Fruit fly (Drosophila melanogaster) whole organism, embryonic: Measurements from ENCODE around the gene CG17660.

Experiments used
- Blimp-1 ChIP-seq: fragments of 200-800 bp; sonication (Bioruptor generic); optimal IDR thresholded peaks from 3 replicates; lab custom pipeline; 2018; ENCODE audit warnings: missing biosample characterization, missing genetic modification characterization, mild to moderate bottlenecking, moderate library complexity, missing genetic modification reagents
- CG13287 ChIP-seq: fragments of 200-800 bp; sonication (Bioruptor generic); IDR thresholded peaks from 2 replicates; pipeline ENCODE4 v1.3.6; 2022; ENCODE audit warnings: missing biosample characterization, missing genetic modification characterization; ENCODE audit not compliant: partially characterized antibody
- CG13894 ChIP-seq: fragments of 200-800 bp; sonication (Bioruptor generic); optimal IDR thresholded peaks from 3 replicates; lab custom pipeline; 2018; ENCODE audit warnings: missing biosample characterization, mild to moderate bottlenecking, missing genetic modification characterization, moderate library complexity
- CG14860 ChIP-seq: fragments of 200-800 bp; sonication (Bioruptor generic); IDR thresholded peaks from 3 replicates; pipeline ENCODE4 v1.3.6; 2022; ENCODE audit warnings: missing biosample characterization, missing genetic modification characterization; ENCODE audit not compliant: partially characterized antibody
- CG16779 ChIP-seq: fragments of 200-800 bp; sonication (Bioruptor generic); IDR thresholded peaks from 2 replicates; pipeline ENCODE4 v1.3.6; 2022; ENCODE audit warnings: missing biosample characterization, missing genetic modification characterization
- CG17912 ChIP-seq: fragments of 200-800 bp; sonication (Bioruptor generic); optimal IDR thresholded peaks from 2 replicates; lab custom pipeline; 2018; ENCODE audit warnings: missing biosample characterization, mild to moderate bottlenecking, missing genetic modification characterization
- CG18011 ChIP-seq: fragments of 200-800 bp; sonication (Bioruptor generic); optimal IDR thresholded peaks from 2 replicates; lab custom pipeline; 2017; ENCODE audit warnings: missing biosample characterization, missing genetic modification characterization, mild to moderate bottlenecking, moderate library complexity, missing genotype
- CG6175 ChIP-seq: fragments of 200-800 bp; sonication (Bioruptor generic); IDR thresholded peaks from 3 replicates; pipeline ENCODE4 v1.3.6; 2022; ENCODE audit warnings: missing biosample characterization, missing genetic modification characterization
- CG6683 ChIP-seq: fragments of 200-800 bp; sonication (Bioruptor generic); optimal IDR thresholded peaks from 2 replicates; lab custom pipeline; 2017; ENCODE audit warnings: missing biosample characterization, mild to moderate bottlenecking, missing genetic modification characterization, missing genetic modification reagents
- CG6791 ChIP-seq: fragments of 200-800 bp; sonication (Bioruptor generic); IDR thresholded peaks from 3 replicates; pipeline ENCODE4 v1.3.6; 2022; ENCODE audit warnings: missing biosample characterization, missing genetic modification characterization; ENCODE audit not compliant: partially characterized antibody
- CG8281 ChIP-seq: fragments of 200-800 bp; sonication (Bioruptor generic); optimal IDR thresholded peaks from 2 replicates; lab custom pipeline; 2018; ENCODE audit warnings: missing biosample characterization, mild to moderate bottlenecking, missing genetic modification characterization, moderate library complexity
- D19A ChIP-seq: fragments of 200-800 bp; optimal IDR thresholded peaks from 3 replicates; lab custom pipeline; 2019; ENCODE audit warnings: missing biosample characterization, mild to moderate bottlenecking, missing genetic modification characterization, moderate library complexity
- Dbx ChIP-seq: fragments of 200-800 bp; sonication (Bioruptor generic); IDR thresholded peaks from 3 replicates; pipeline ENCODE4 v1.3.6; 2022; ENCODE audit warnings: missing biosample characterization, missing genetic modification characterization
- Dp ChIP-seq: fragments of 200-800 bp; sonication (Bioruptor generic); optimal IDR thresholded peaks from 2 replicates; lab custom pipeline; 2018; ENCODE audit warnings: missing biosample characterization, mild to moderate bottlenecking, missing genetic modification characterization, moderate library complexity
- Dref ChIP-seq: fragments of 200-800 bp; sonication (Bioruptor generic); IDR thresholded peaks from 2 replicates; pipeline ENCODE4 v1.3.6; 2022; ENCODE audit warnings: missing biosample characterization, missing genetic modification characterization
- GATAe ChIP-seq: fragments of 200-800 bp; sonication (Bioruptor generic); conservative IDR thresholded peaks from 2 replicates; pipeline ENCODE4 v1.3.6; 2022; ENCODE audit warnings: missing biosample characterization, missing genetic modification characterization
- Hey ChIP-seq: fragments of 200-800 bp; sonication (Bioruptor generic); optimal IDR thresholded peaks from 3 replicates; lab custom pipeline; 2018; ENCODE audit warnings: missing biosample characterization, mild to moderate bottlenecking, missing genetic modification characterization
- Hr51 ChIP-seq, 2 experiments: fragments of 200-800 bp; sonication (Bioruptor generic); optimal IDR thresholded peaks; 2 replicates in 1 of 2; 3 replicates in 1 of 2; lab custom pipeline; 2016 to 2018; ENCODE audit warnings: missing biosample characterization in 2 of 2, missing genetic modification characterization in 2 of 2, mild to moderate bottlenecking in 1 of 2, moderate library complexity in 1 of 2
- Mrtf ChIP-seq: fragments of 200-800 bp; sonication (Bioruptor generic); IDR thresholded peaks from 3 replicates; pipeline ENCODE4 v1.3.6; 2022; ENCODE audit warnings: missing biosample characterization, missing genetic modification characterization
- Nf-YC ChIP-seq: fragments of 200-800 bp; optimal IDR thresholded peaks from 3 replicates; lab custom pipeline; 2019; ENCODE audit warnings: missing biosample characterization, mild to moderate bottlenecking, missing genetic modification characterization, moderate library complexity
- Pdp1 ChIP-seq, 2 experiments: fragments of 200-800 bp; sonication (Bioruptor generic); optimal IDR thresholded peaks; 3 replicates each; lab custom pipeline; 2016; ENCODE audit warnings: missing biosample characterization in 2 of 2, missing genetic modification characterization in 2 of 2, mild to moderate bottlenecking in 1 of 2, moderate library complexity in 1 of 2
- Sin3A ChIP-seq: fragments of >200 bp; optimal IDR thresholded peaks from 2 replicates; lab custom pipeline; 2018
- Vsx1 ChIP-seq: fragments of 200-800 bp; sonication (Bioruptor generic); optimal IDR thresholded peaks from 2 replicates; lab custom pipeline; 2017; ENCODE audit warnings: missing biosample characterization, mild to moderate bottlenecking, missing genetic modification characterization, missing genetic modification reagents
- abd-A ChIP-seq: fragments of 200-800 bp; sonication (Bioruptor generic); optimal IDR thresholded peaks from 3 replicates; lab custom pipeline; 2019; ENCODE audit warnings: missing biosample characterization, mild to moderate bottlenecking, missing genetic modification characterization, moderate library complexity
- cg ChIP-seq: fragments of 200-800 bp; sonication (Bioruptor generic); optimal IDR thresholded peaks from 3 replicates; lab custom pipeline; 2019; ENCODE audit warnings: missing biosample characterization, mild to moderate bottlenecking, missing genetic modification characterization, moderate library complexity
- chinmo ChIP-seq: fragments of 200-800 bp; sonication (Bioruptor generic); IDR thresholded peaks from 4 replicates; pipeline ENCODE4 v1.3.6; 2022; ENCODE audit warnings: missing biosample characterization, missing genetic modification characterization; ENCODE audit not compliant: partially characterized antibody
- ci ChIP-seq: fragments of 200-800 bp; sonication (Bioruptor generic); IDR thresholded peaks from 3 replicates; pipeline ENCODE4 v1.3.6; 2022; ENCODE audit warnings: missing biosample characterization, missing genetic modification characterization
- crol ChIP-seq: fragments of 200-800 bp; sonication (Bioruptor generic); IDR thresholded peaks from 2 replicates; pipeline ENCODE4 v1.3.6; 2022; ENCODE audit warnings: missing biosample characterization, missing genetic modification characterization
- da ChIP-seq: fragments of 200-800 bp; sonication (Bioruptor generic); optimal IDR thresholded peaks from 2 replicates; lab custom pipeline; 2016; ENCODE audit warnings: missing biosample characterization, missing genetic modification characterization
- eve ChIP-seq, 2 experiments: fragments of >200 bp; optimal IDR thresholded peaks; 2 replicates each; lab custom pipeline; 2017; ENCODE audit warnings: missing biosample characterization in 2 of 2, missing genetic modification characterization in 2 of 2
- ewg ChIP-seq: fragments of 200-800 bp; sonication (Bioruptor generic); optimal IDR thresholded peaks from 3 replicates; lab custom pipeline; 2017; ENCODE audit warnings: mild to moderate bottlenecking, missing biosample characterization, missing genetic modification reagents, missing genetic modification characterization
- fd96Cb ChIP-seq: fragments of 200-800 bp; sonication (Bioruptor generic); optimal IDR thresholded peaks from 2 replicates; lab custom pipeline; 2018; ENCODE audit warnings: missing biosample characterization, mild to moderate bottlenecking, missing genetic modification characterization, moderate library complexity
- ftz-f1 ChIP-seq: fragments of 200-800 bp; sonication (Bioruptor generic); optimal IDR thresholded peaks from 2 replicates; lab custom pipeline; 2016; ENCODE audit warnings: missing biosample characterization, missing genetic modification characterization
- hth ChIP-seq: fragments of >200 bp; optimal IDR thresholded peaks from 2 replicates; lab custom pipeline; 2017; ENCODE audit warnings: inconsistent platforms
- inv ChIP-seq: fragments of 200-800 bp; sonication (Bioruptor generic); IDR thresholded peaks from 2 replicates; pipeline ENCODE4 v1.3.6; 2022; ENCODE audit warnings: missing biosample characterization, missing genetic modification characterization; ENCODE audit not compliant: partially characterized antibody
- kay ChIP-seq: fragments of 200-800 bp; sonication (Bioruptor generic); optimal IDR thresholded peaks from 2 replicates; lab custom pipeline; 2016; ENCODE audit warnings: missing biosample characterization, missing genetic modification characterization
- ken ChIP-seq: fragments of 200-800 bp; sonication (Bioruptor generic); IDR thresholded peaks from 3 replicates; pipeline ENCODE4 v1.3.6; 2022; ENCODE audit warnings: missing biosample characterization, missing genetic modification characterization
- kni ChIP-seq: fragments of 200-800 bp; sonication (Bioruptor generic); optimal IDR thresholded peaks from 3 replicates; lab custom pipeline; 2017; ENCODE audit warnings: mild to moderate bottlenecking, missing biosample characterization, missing genetic modification reagents, missing genetic modification characterization
- lola ChIP-seq, 3 experiments: fragments of >200 bp in 2 of 3; fragments of 200-800 bp in 1 of 3; sonication (Bioruptor generic) in 1 of 3; optimal IDR thresholded peaks; 2 replicates each; lab custom pipeline; 2017 to 2019; ENCODE audit warnings: missing biosample characterization in 3 of 3, missing genetic modification characterization in 3 of 3, mild to moderate bottlenecking in 1 of 3, moderate library complexity in 1 of 3
- lov ChIP-seq, 2 experiments: fragments of 200-800 bp in 1 of 2; fragments of >200 bp in 1 of 2; sonication (Bioruptor generic) in 1 of 2; IDR thresholded peaks in 1 of 2; optimal IDR thresholded peaks in 1 of 2; 2 replicates in 1 of 2; 3 replicates in 1 of 2; pipeline versions ENCODE4 v1.3.6 to Lab custom; 2017 to 2022; ENCODE audit warnings: missing biosample characterization in 1 of 2, missing genetic modification characterization in 1 of 2
- onecut ChIP-seq: fragments of 200-800 bp; sonication (Bioruptor generic); IDR thresholded peaks from 2 replicates; pipeline ENCODE4 v1.3.6; 2022; ENCODE audit warnings: missing biosample characterization, missing genetic modification characterization
- pros ChIP-seq: fragments of 200-800 bp; sonication (Bioruptor generic); optimal IDR thresholded peaks from 3 replicates; lab custom pipeline; 2019; ENCODE audit warnings: missing biosample characterization, mild to moderate bottlenecking, missing genetic modification characterization, moderate library complexity
- sima ChIP-seq: fragments of 200-800 bp; sonication (Bioruptor generic); optimal IDR thresholded peaks from 2 replicates; lab custom pipeline; 2016; ENCODE audit warnings: missing biosample characterization, missing genetic modification characterization
- sqz ChIP-seq: fragments of 200-800 bp; sonication (Bioruptor generic); optimal IDR thresholded peaks from 3 replicates; lab custom pipeline; 2018; ENCODE audit warnings: missing biosample characterization, mild to moderate bottlenecking, missing genetic modification characterization
- tna ChIP-seq: fragments of 200-800 bp; sonication (Bioruptor generic); IDR thresholded peaks from 2 replicates; pipeline ENCODE4 v1.3.6; 2022; ENCODE audit warnings: missing biosample characterization, missing genetic modification characterization; ENCODE audit not compliant: partially characterized antibody

CG17660 gene

dm6 chr2L:1692857-1693256 lies 17.4 kb downstream of the CG17660 start (continued):
- no peak for TF ChIP-seq lov (optimal IDR thresholded peaks at IDR 0.05; lab: Kevin White, UChicago)
- TF ChIP-seq lov (GFP tag; IDR thresholded peaks at IDR 0.05; lab: Robert Waterston, UW): no peak
- peak; percentile 3 for TF ChIP-seq kay (GFP tag; lab: Kevin White, UChicago)
- TF ChIP-seq Blimp-1: peak; percentile 33
- TF ChIP-seq Vsx1 (GFP tag; lab: Kevin White, UChicago): peak; percentile 10
- peak in 1 of 2 experiments; percentile 97 for TF ChIP-seq Pdp1 (GFP tag; optimal IDR thresholded peaks at IDR 0.05; lab: Kevin White, UChicago)
- peak; percentile 31 for TF ChIP-seq ftz-f1 (GFP tag; lab: Kevin White, UChicago)
- TF ChIP-seq Nf-YC (tag; lab: Kevin White, UChicago): peak; percentile 71
- 0 out of 3 replicates have a peak, but pooled peaks have one; percentile 8 for TF ChIP-seq Dbx (GFP tag; lab: Robert Waterston, UW)
- TF ChIP-seq crol (GFP tag; lab: Robert Waterston, UW): peak; percentile 60; the same call in 1 of the 2 replicates
- TF ChIP-seq GATAe (GFP tag; lab: Robert Waterston, UW): peak; percentile 32; the same call in 1 of the 2 replicates

DNA sequence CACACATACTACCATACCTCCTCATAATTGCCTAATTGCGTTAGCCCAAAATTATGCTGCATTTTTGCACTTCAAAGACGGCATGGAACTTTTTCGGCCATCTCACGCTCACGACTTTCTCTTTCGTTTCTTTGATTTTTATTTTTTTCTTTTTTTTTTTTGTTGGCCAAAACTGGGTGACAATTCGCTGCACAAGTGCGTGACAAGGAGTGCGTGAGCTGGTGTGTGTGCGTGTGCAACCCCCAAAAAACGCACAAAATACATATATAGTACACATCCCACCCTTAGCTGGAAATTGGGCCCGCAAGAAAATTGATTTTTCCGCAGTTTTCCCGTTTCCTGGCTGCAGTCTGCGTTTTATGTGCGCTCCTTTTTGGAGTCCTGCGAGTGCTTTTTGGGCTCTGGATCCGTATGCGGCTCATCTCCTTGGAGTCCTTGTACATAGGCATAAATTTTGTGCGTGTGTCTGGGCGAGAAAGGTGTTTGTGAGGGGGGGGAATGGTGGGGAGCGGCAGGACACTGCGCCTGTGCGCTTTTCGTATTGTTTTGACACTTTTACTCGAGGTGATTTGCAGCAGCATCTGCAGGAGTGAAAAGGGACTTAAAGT lies 38.0 kb downstream of the CG17660 start:
- TF ChIP-seq Hr51 (GFP tag; optimal IDR thresholded peaks at IDR 0.05; lab: Kevin White, UChicago) (no peak), Mrtf (GFP tag; lab: Robert Waterston, UW) (no peak), cg (GFP tag; lab: Kevin White, UChicago) (peak; percentile 30), ci (GFP tag; lab: Robert Waterston, UW) (0 out of 3 replicates have a peak, but pooled peaks have one; percentile 30), Dbx (GFP tag; lab: Robert Waterston, UW) (no peak), Blimp-1 (peak; percentile 15), Nf-YC (tag; lab: Kevin White, UChicago) (no peak), CG17912 (GFP tag; lab: Kevin White, UChicago) (no peak), ewg (peak; percentile 73), pros (GFP tag; lab: Kevin White, UChicago) (peak; percentile 78), ken (GFP tag; lab: Robert Waterston, UW) (no peak), sima (GFP tag; lab: Kevin White, UChicago) (no peak), CG18011 (GFP tag; lab: Kevin White, UChicago) (no peak), crol (GFP tag; lab: Robert Waterston, UW) (peak; percentile 66; the same call in 1 of the 2 replicates), fd96Cb (no peak), CG6791 (no peak), onecut (peak; percentile 93), Dp (GFP tag; lab: Kevin White, UChicago) (no peak), chinmo (peak; percentile 92), abd-A (peak; percentile 29)
- TF ChIP-seq, all 482 proteins: peak for 9

dm6 chr2L:1670421-1670820 lies 39.8 kb downstream of the CG17660 start:
- TF ChIP-seq chinmo (peak; percentile 79; the same call in 2 of the 4 replicates), lola (GFP tag; optimal IDR thresholded peaks at IDR 0.05; lab: Kevin White, UChicago) (no peak), D19A (tag; lab: Kevin White, UChicago) (no peak), inv (no peak), CG6683 (GFP tag; lab: Kevin White, UChicago) (no peak), CG14860 (GFP tag; lab: Robert Waterston, UW) (no peak), CG13894 (tag; lab: Kevin White, UChicago) (no peak), CG16779 (no peak), eve (GFP tag; optimal IDR thresholded peaks at IDR 0.05; lab: Kevin White, UChicago) (no peak), Sin3A (no peak), sqz (GFP tag; lab: Kevin White, UChicago) (peak; percentile 76), CG13287 (GFP tag; lab: Robert Waterston, UW) (no peak), tna (GFP tag; lab: Robert Waterston, UW) (no peak), da (no peak), CG18011 (GFP tag; lab: Kevin White, UChicago) (no peak), hth (no peak), kni (GFP tag; lab: Kevin White, UChicago) (peak; percentile 22), Hey (tag; lab: Kevin White, UChicago) (peak; percentile 37), Dref (GFP tag; lab: Robert Waterston, UW) (no peak), CG6175 (GFP tag; lab: Robert Waterston, UW) (no peak), CG8281 (tag; lab: Kevin White, UChicago) (no peak)
